Worm (Caenorhabditis elegans) whole organism, L3 larva: ENCODE measurements around the gene C32C4.3.

ENCODE experiments used
- ceh-28 ChIP-seq: fragments of 150-350 bp; optimal IDR thresholded peaks from 2 replicates; lab custom pipeline; 2014; ENCODE audit warnings: missing biosample characterization, missing genetic modification reagents, missing genetic modification characterization
- ceh-82 ChIP-seq: fragments of 150-350 bp; optimal IDR thresholded peaks from 2 replicates; lab custom pipeline; 2014; ENCODE audit warnings: missing biosample characterization, missing genetic modification characterization
- egl-27 ChIP-seq: sonication (generic microtip); optimal IDR thresholded peaks from 4 replicates; lab custom pipeline; 2017; ENCODE audit warnings: missing biosample characterization, missing genetic modification reagents, missing genetic modification characterization
- fos-1 ChIP-seq: fragments of 150-350 bp; optimal IDR thresholded peaks from 2 replicates; lab custom pipeline; 2014; ENCODE audit warnings: missing biosample characterization, missing genetic modification characterization
- lin-39 ChIP-seq: fragments of 150-350 bp; optimal IDR thresholded peaks from 2 replicates; lab custom pipeline; 2018; ENCODE audit warnings: missing biosample characterization, missing genetic modification reagents, missing genetic modification characterization
- nhr-237 ChIP-seq: fragments of 150-350 bp; optimal IDR thresholded peaks from 2 replicates; lab custom pipeline; 2014; ENCODE audit warnings: missing biosample characterization, missing genetic modification characterization
- nhr-67 ChIP-seq: fragments of 150-350 bp; optimal IDR thresholded peaks from 2 replicates; lab custom pipeline; 2014; ENCODE audit warnings: missing biosample characterization, missing genetic modification characterization
- pqm-1 ChIP-seq: fragments of 150-350 bp; optimal IDR thresholded peaks from 2 replicates; lab custom pipeline; 2017; ENCODE audit warnings: missing biosample characterization, missing genetic modification characterization, inconsistent platforms
- skn-1 ChIP-seq: fragments of 150-350 bp; optimal IDR thresholded peaks from 2 replicates; lab custom pipeline; 2014; ENCODE audit warnings: missing biosample characterization, missing genetic modification characterization
- ztf-11 ChIP-seq: fragments of 150-350 bp; optimal IDR thresholded peaks from 2 replicates; lab custom pipeline; 2014; ENCODE audit warnings: missing biosample characterization, missing genetic modification characterization

DNA sequence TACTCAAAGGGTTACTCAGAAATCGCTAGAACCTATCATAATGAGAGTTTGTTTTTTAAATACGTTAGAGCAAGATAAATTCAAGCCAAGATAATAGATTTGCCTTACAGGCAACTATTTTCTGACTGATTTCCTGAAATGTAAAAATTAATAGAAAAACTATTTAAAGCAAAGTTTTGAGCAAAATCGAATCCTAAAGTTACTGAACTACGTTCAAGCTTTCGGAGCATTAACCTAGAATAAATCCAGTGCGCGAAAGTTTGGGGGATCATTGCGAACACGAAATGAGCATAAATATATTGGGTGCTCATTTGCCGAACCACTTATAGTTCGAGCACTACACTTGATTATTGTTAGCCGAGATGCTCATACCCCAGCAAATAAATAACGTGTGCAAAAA lies 24.7 kb upstream of the C32C4.3 start, which contains the start of gene ceh-22:
- TF ChIP-seq egl-27 (tag; lab: Kevin White, UChicago) = no peak
- TF ChIP-seq lin-39 (tag; lab: Kevin White, UChicago) = no peak
- TF ChIP-seq ceh-28 = no peak
- no peak for TF ChIP-seq fos-1
- no peak for TF ChIP-seq nhr-237 (tag; lab: Kevin White, UChicago)
- no peak for TF ChIP-seq ceh-82
- no peak for TF ChIP-seq skn-1
- no peak for TF ChIP-seq ztf-11 (tag; lab: Kevin White, UChicago)
- TF ChIP-seq nhr-67 (tag; lab: Kevin White, UChicago) = no peak
- no peak for TF ChIP-seq pqm-1 (tag; lab: Kevin White, UChicago)
